Fruit fly (Drosophila melanogaster): ENCODE measurements around the gene Nnf1b.

The Nnf1b gene

DNA sequence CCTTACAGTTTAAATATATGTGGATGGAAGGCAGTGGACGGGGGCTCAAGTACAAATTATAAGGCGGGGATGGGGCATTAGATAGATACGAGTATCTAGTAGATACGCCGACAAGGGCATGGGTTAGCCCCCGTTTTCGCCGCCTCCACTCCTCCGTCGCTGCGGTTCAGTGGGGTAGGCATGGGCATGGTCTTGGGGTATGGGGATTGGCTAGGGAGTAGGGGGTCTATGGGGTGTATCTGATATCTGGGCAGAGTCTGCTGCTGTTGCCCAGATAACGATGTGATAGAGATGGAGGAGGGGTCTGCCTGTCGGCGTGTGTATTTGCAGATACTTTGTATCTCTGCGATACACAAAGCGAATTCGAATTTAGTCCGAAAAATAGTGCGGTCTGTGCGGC, 20.4 kb upstream of the Nnf1b start:
- TF ChIP-seq CG5204 (GFP tag; optimal IDR thresholded peaks at IDR 0.05): no peak
- TF ChIP-seq CG7101 (tag; optimal IDR thresholded peaks at IDR 0.05): no peak
- TF ChIP-seq CG33017 (tag; optimal IDR thresholded peaks at IDR 0.05): no peak
- TF ChIP-seq CG12768 (GFP tag; optimal IDR thresholded peaks at IDR 0.05): peak; percentile 38
- no peak for TF ChIP-seq tj (GFP tag; optimal IDR thresholded peaks at IDR 0.05)
- TF ChIP-seq Crg-1 (GFP tag; optimal IDR thresholded peaks at IDR 0.05): no peak
- TF ChIP-seq pad (GFP tag; optimal IDR thresholded peaks at IDR 0.05): peak; percentile 42

DNA sequence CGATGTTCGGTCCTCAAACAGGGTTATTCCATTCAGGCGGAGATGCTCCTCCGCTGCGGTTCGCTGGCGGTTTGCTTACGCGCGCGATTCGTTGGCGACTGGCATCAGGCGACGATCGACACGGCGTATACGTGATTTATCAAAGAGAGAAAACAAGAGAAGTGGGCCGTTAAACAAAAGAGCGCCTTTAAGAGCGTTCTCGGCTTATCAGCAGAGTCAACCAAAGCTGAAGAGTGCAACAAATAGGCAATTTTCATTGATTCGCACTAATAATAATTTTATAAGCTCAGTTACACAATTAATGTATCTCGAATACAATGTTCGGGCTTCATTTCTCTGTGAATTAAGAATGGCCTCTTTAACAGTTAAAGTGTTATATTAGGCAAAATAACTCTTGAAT, 19.7 kb upstream of the Nnf1b start, which contains the start of gene Pkg21D:
Gene Pkg21D (minus strand): TSS at position 101 of the 400 bp plus-strand sequence.
- TF ChIP-seq CG12768 (GFP tag; optimal IDR thresholded peaks at IDR 0.05) (no peak), CG33017 (tag; optimal IDR thresholded peaks at IDR 0.05) (no peak), CG1620 (GFP tag; optimal IDR thresholded peaks at IDR 0.05) (no peak), Mnt (GFP tag; optimal IDR thresholded peaks at IDR 0.05) (no peak), CG14711 (tag; optimal IDR thresholded peaks at IDR 0.05) (no peak), cnc (optimal IDR thresholded peaks at IDR 0.05) (no peak), toe (GFP tag; optimal IDR thresholded peaks at IDR 0.05) (no peak), tj (GFP tag; optimal IDR thresholded peaks at IDR 0.05) (no peak), pad (GFP tag; optimal IDR thresholded peaks at IDR 0.05) (no peak), ovo (GFP tag; optimal IDR thresholded peaks at IDR 0.05) (no peak), CG7101 (tag; optimal IDR thresholded peaks at IDR 0.05) (no peak), Hr96 (GFP tag; optimal IDR thresholded peaks at IDR 0.05) (no peak), CG5204 (GFP tag; optimal IDR thresholded peaks at IDR 0.05) (no peak), Clk (GFP tag; optimal IDR thresholded peaks at IDR 0.05) (no peak), CG11617 (GFP tag; optimal IDR thresholded peaks at IDR 0.05) (no peak), Crg-1 (GFP tag; optimal IDR thresholded peaks at IDR 0.05) (no peak), cic (GFP tag; optimal IDR thresholded peaks at IDR 0.05) (no peak), CG7045 (GFP tag; optimal IDR thresholded peaks at IDR 0.05) (no peak)

- TF ChIP-seq Clk (GFP tag; optimal IDR thresholded peaks at IDR 0.05): no peak
- no peak for TF ChIP-seq ovo (GFP tag; optimal IDR thresholded peaks at IDR 0.05)
- TF ChIP-seq CG12768 (GFP tag; optimal IDR thresholded peaks at IDR 0.05): no peak
- peak; percentile 32 for TF ChIP-seq CG7101 (tag; optimal IDR thresholded peaks at IDR 0.05)
- no peak for TF ChIP-seq toe (GFP tag; optimal IDR thresholded peaks at IDR 0.05)
- TF ChIP-seq Mnt (GFP tag; optimal IDR thresholded peaks at IDR 0.05): peak; percentile 2
- no peak for TF ChIP-seq CG5204 (GFP tag; optimal IDR thresholded peaks at IDR 0.05)
- no peak for TF ChIP-seq tj (GFP tag; optimal IDR thresholded peaks at IDR 0.05)
- no peak for TF ChIP-seq CG14711 (tag; optimal IDR thresholded peaks at IDR 0.05)
- TF ChIP-seq CG7045 (GFP tag; optimal IDR thresholded peaks at IDR 0.05): no peak
- no peak for TF ChIP-seq CG33017 (tag; optimal IDR thresholded peaks at IDR 0.05)
- TF ChIP-seq kay (GFP tag; ENCODE audit: borderline replicate concordance): no peak
- no peak for TF ChIP-seq cnc (optimal IDR thresholded peaks at IDR 0.05)
- TF ChIP-seq bab1 (GFP tag; optimal IDR thresholded peaks at IDR 0.05): no peak
Observed at dm6 chr2L:811405-811804, 1.0 kb downstream of the Nnf1b start, which contains the start of gene Dbp21E2. Gene Dbp21E2 (plus strand): TSS chr2L:811584.

dm6 chr2L:815785-816389, 5.5 kb downstream of the Nnf1b start, which contains the start of the genes Saf6 and Pex12:
Gene Saf6 (minus strand): TSS chr2L:815950.
Gene Pex12 (plus strand): TSS chr2L:815993.
- TF ChIP-seq Hr96 (GFP tag; optimal IDR thresholded peaks at IDR 0.05): peak; percentile 12
- peak; percentile 11 for TF ChIP-seq CG7101 (tag; optimal IDR thresholded peaks at IDR 0.05)
- TF ChIP-seq Mnt (GFP tag; optimal IDR thresholded peaks at IDR 0.05): peak; percentile 24
- peak; percentile 16 for TF ChIP-seq tj (GFP tag; optimal IDR thresholded peaks at IDR 0.05)
- TF ChIP-seq CG12768 (GFP tag; optimal IDR thresholded peaks at IDR 0.05): peak; percentile 25
- peak; percentile 37 for TF ChIP-seq bab1 (GFP tag; optimal IDR thresholded peaks at IDR 0.05)
- TF ChIP-seq CG33017 (tag; optimal IDR thresholded peaks at IDR 0.05): no peak
- no peak for TF ChIP-seq CG11617 (GFP tag; optimal IDR thresholded peaks at IDR 0.05)

dm6 chr2L:817850-818249, 7.5 kb downstream of the Nnf1b start, which contains the start of gene CG15880:
Gene CG15880 (minus strand): TSS chr2L:817950.
- TF ChIP-seq ovo (GFP tag; optimal IDR thresholded peaks at IDR 0.05) (no peak), cnc (optimal IDR thresholded peaks at IDR 0.05) (no peak)

- TF ChIP-seq CG12768 (GFP tag; optimal IDR thresholded peaks at IDR 0.05): peak; percentile 41
- peak; percentile 55 for TF ChIP-seq pad (GFP tag; optimal IDR thresholded peaks at IDR 0.05)
- peak; percentile 66 for TF ChIP-seq Crg-1 (GFP tag; optimal IDR thresholded peaks at IDR 0.05)
- TF ChIP-seq cic (GFP tag; optimal IDR thresholded peaks at IDR 0.05): peak; percentile 21
- peak; percentile 71 for TF ChIP-seq CG1620 (GFP tag; optimal IDR thresholded peaks at IDR 0.05)
- peak; percentile 60 for TF ChIP-seq Hr96 (GFP tag; optimal IDR thresholded peaks at IDR 0.05)
- TF ChIP-seq cnc (optimal IDR thresholded peaks at IDR 0.05): no peak
- TF ChIP-seq ovo (GFP tag; optimal IDR thresholded peaks at IDR 0.05): no peak
- peak; percentile 86 for TF ChIP-seq toe (GFP tag; optimal IDR thresholded peaks at IDR 0.05)
- TF ChIP-seq CG5204 (GFP tag; optimal IDR thresholded peaks at IDR 0.05): no peak
- TF ChIP-seq CG7045 (GFP tag; optimal IDR thresholded peaks at IDR 0.05): peak; percentile 59
- peak; percentile 42 for TF ChIP-seq Clk (GFP tag; optimal IDR thresholded peaks at IDR 0.05)
- no peak for TF ChIP-seq kay (GFP tag; ENCODE audit: borderline replicate concordance)
- peak; percentile 79 for TF ChIP-seq tj (GFP tag; optimal IDR thresholded peaks at IDR 0.05)
- TF ChIP-seq bab1 (GFP tag; optimal IDR thresholded peaks at IDR 0.05): peak; percentile 53
- TF ChIP-seq CG33017 (tag; optimal IDR thresholded peaks at IDR 0.05): peak; percentile 46
- peak; percentile 64 for TF ChIP-seq Mnt (GFP tag; optimal IDR thresholded peaks at IDR 0.05)
- TF ChIP-seq CG14711 (tag; optimal IDR thresholded peaks at IDR 0.05): peak; percentile 68
- peak; percentile 78 for TF ChIP-seq CG11617 (GFP tag; optimal IDR thresholded peaks at IDR 0.05)
- TF ChIP-seq CG7101 (tag; optimal IDR thresholded peaks at IDR 0.05): peak; percentile 75
Observed at dm6 chr2L:819315-820032, 9.1 kb downstream of the Nnf1b start, which contains the start of the genes PGAP2 and Clp. Gene PGAP2 (minus strand): TSS chr2L:819508. Gene Clp (plus strand): TSS chr2L:819964.
